Fruit fly (Drosophila melanogaster): ENCODE measurements around the gene Wnt10.

Wnt10 gene

dm6 chr2L:7426326-7427066, 63.3 kb downstream of the Wnt10 start, which contains the start of gene muc:
TSS of gene muc (plus strand) at chr2L:7426866.
- TF ChIP-seq CG17186 (GFP tag; optimal IDR thresholded peaks at IDR 0.05) = peak; percentile 54
- TF ChIP-seq CG7928 (GFP tag; optimal IDR thresholded peaks at IDR 0.05) = peak; percentile 13
- no peak for TF ChIP-seq Gsc (GFP tag; IDR thresholded peaks at IDR 0.05)
- TF ChIP-seq CG1647 (GFP tag; optimal IDR thresholded peaks at IDR 0.05) = no peak
- TF ChIP-seq Bdp1 (GFP tag; optimal IDR thresholded peaks at IDR 0.05) = no peak
- no peak for TF ChIP-seq Adf1 (GFP tag; IDR thresholded peaks at IDR 0.05)
- no peak for TF ChIP-seq ttk (GFP tag; IDR thresholded peaks at IDR 0.05)
- no peak for TF ChIP-seq CG18011 (GFP tag; optimal IDR thresholded peaks at IDR 0.05)
- no peak for TF ChIP-seq CkIIα-i1 (GFP tag; IDR thresholded peaks at IDR 0.05)
- TF ChIP-seq CG34224 (GFP tag; IDR thresholded peaks at IDR 0.05; ENCODE audit: partially characterized antibody) = no peak
- TF ChIP-seq usp (GFP tag; optimal IDR thresholded peaks at IDR 0.05) = no peak
- TF ChIP-seq CG17829 (tag; optimal IDR thresholded peaks at IDR 0.05) = peak; percentile 51
- peak; percentile 49 for TF ChIP-seq trem (tag; optimal IDR thresholded peaks at IDR 0.05)
- TF ChIP-seq Dp (GFP tag; optimal IDR thresholded peaks at IDR 0.05) = peak; percentile 49
- TF ChIP-seq CG7372 (GFP tag; IDR thresholded peaks at IDR 0.05) = 0 out of 2 replicates have a peak, but pooled peaks have one; percentile 18
- peak; percentile 58; the same call in 1 of the 3 replicates for TF ChIP-seq Opbp (GFP tag; IDR thresholded peaks at IDR 0.05; ENCODE audit: partially characterized antibody)
- no peak for TF ChIP-seq CG5180 (GFP tag; optimal IDR thresholded peaks at IDR 0.05)
- TF ChIP-seq Kr (GFP tag; optimal IDR thresholded peaks at IDR 0.05) = no peak
- TF ChIP-seq CG10565 (GFP tag; optimal IDR thresholded peaks at IDR 0.05) = no peak
- no peak for TF ChIP-seq Tbp (GFP tag; optimal IDR thresholded peaks at IDR 0.05)
- TF ChIP-seq Bteb2 (GFP tag; optimal IDR thresholded peaks at IDR 0.05) = no peak
- TF ChIP-seq cas (GFP tag; IDR thresholded peaks at IDR 0.05) = no peak
- peak; percentile 40; the same call in 2 of the 3 replicates for TF ChIP-seq CG14860 (GFP tag; IDR thresholded peaks at IDR 0.05; ENCODE audit: partially characterized antibody)
- TF ChIP-seq shn (GFP tag; optimal IDR thresholded peaks at IDR 0.05) = peak; percentile 41
- TF ChIP-seq CG15479 (GFP tag; optimal IDR thresholded peaks at IDR 0.05) = no peak
- no peak for TF ChIP-seq dimm (GFP tag; IDR thresholded peaks at IDR 0.05)
- TF ChIP-seq CG34422 (GFP tag; IDR thresholded peaks at IDR 0.05) = peak; percentile 8; the same call in 1 of the 3 replicates
- TF ChIP-seq CG1233 (GFP tag; optimal IDR thresholded peaks at IDR 0.05) = no peak
- TF ChIP-seq slbo (GFP tag; IDR thresholded peaks at IDR 0.05) = peak; percentile 60; the same call in 1 of the 2 replicates
- TF ChIP-seq CG3407 (GFP tag; optimal IDR thresholded peaks at IDR 0.05) = no peak
- peak in 1 of 2 experiments; percentile 60 for TF ChIP-seq chif (GFP tag; optimal IDR thresholded peaks at IDR 0.05)
- TF ChIP-seq Atf6 (GFP tag; IDR thresholded peaks at IDR 0.05) = 0 out of 2 replicates have a peak, but pooled peaks have one; percentile 38
- TF ChIP-seq crol (GFP tag; IDR thresholded peaks at IDR 0.05) = no peak
- TF ChIP-seq CG4617 (GFP tag; optimal IDR thresholded peaks at IDR 0.05; ENCODE audit: borderline replicate concordance) = no peak
- 0 out of 3 replicates have a peak, but pooled peaks have one; percentile 29 for TF ChIP-seq ci (GFP tag; IDR thresholded peaks at IDR 0.05)
- no peak for TF ChIP-seq zf30C (GFP tag; optimal IDR thresholded peaks at IDR 0.05)
- no peak for TF ChIP-seq CG6254 (GFP tag; optimal IDR thresholded peaks at IDR 0.05)
- TF ChIP-seq luna (GFP tag; optimal IDR thresholded peaks at IDR 0.05) = no peak
- no peak for TF ChIP-seq Lpt (GFP tag; optimal IDR thresholded peaks at IDR 0.05)
- peak; percentile 55 for TF ChIP-seq grau (tag; optimal IDR thresholded peaks at IDR 0.05)
- no peak for TF ChIP-seq Spps (tag; optimal IDR thresholded peaks at IDR 0.05)
- no peak for TF ChIP-seq Max (GFP tag; optimal IDR thresholded peaks at IDR 0.05)
- TF ChIP-seq wor (GFP tag; IDR thresholded peaks at IDR 0.05) = no peak
- TF ChIP-seq CG8765 (GFP tag; IDR thresholded peaks at IDR 0.05) = no peak
- peak; percentile 66 for TF ChIP-seq inv (GFP tag; IDR thresholded peaks at IDR 0.05; ENCODE audit: partially characterized antibody)
- no peak for TF ChIP-seq Awh (GFP tag; IDR thresholded peaks at IDR 0.05)
- TF ChIP-seq Trl (optimal IDR thresholded peaks at IDR 0.05) = no peak
- TF ChIP-seq Trl (GFP tag; optimal IDR thresholded peaks at IDR 0.05) = no peak
- no peak for TF ChIP-seq ham (GFP tag; IDR thresholded peaks at IDR 0.05)
- TF ChIP-seq CG8478 (optimal IDR thresholded peaks at IDR 0.05) = no peak
- TF ChIP-seq CG15011 (GFP tag; optimal IDR thresholded peaks at IDR 0.05) = no peak
